Fruit fly (Drosophila melanogaster) whole organism, wandering third instar larva: ENCODE data around the gene Ugt301D1.

Experiments
- Dfd ChIP-seq: fragments of >200 bp; optimal IDR thresholded peaks from 2 replicates; lab custom pipeline; 2017; ENCODE audit warnings: missing biosample characterization, missing genetic modification characterization
- Jra ChIP-seq: sonication (Bioruptor generic); optimal IDR thresholded peaks from 2 replicates; lab custom pipeline; 2016; ENCODE audit warnings: missing biosample characterization, missing genetic modification characterization
- Myc ChIP-seq: fragments of >200 bp; optimal IDR thresholded peaks from 2 replicates; lab custom pipeline; 2017
- jim ChIP-seq: fragments of 175-275, 200-325 bp; sonication (Bioruptor generic); optimal IDR thresholded peaks from 2 replicates; lab custom pipeline; 2016; ENCODE audit warnings: missing biosample characterization, mild to moderate bottlenecking, missing genetic modification characterization
- pan ChIP-seq: fragments of >200 bp; optimal IDR thresholded peaks from 2 replicates; lab custom pipeline; 2017

DNA sequence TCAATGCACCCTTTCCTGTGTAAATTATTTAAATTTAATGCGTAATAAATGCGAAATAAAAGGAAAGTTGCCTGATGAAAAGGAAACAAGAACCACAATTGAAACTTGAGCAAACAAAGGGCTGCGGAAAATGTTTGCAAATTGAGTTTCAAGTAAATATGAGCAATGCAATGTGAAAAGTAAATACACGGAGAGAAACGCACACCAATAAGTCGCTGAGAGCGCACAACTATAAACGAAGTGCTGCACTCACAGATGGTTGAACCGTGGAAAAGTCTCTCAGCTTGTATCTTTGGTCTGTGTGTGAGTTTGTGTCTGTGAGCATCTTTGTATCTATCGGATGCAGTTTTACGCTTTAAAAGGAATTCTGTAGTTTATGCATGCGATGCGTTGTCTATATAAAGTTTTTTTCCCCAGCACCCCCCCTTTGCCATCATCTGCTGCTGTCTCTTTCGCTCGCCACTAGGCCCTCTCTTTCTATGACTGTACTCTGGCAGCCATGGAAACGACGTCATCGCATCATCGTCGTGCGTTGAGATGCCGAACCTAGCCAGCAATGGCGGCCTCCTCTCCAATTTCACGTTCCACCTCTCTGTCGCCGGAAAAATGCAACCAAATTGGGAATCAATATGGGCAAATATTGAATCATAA, 49.5 kb upstream of the Ugt301D1 start:
- TF ChIP-seq Myc = no peak
- TF ChIP-seq Jra (GFP tag; lab: Kevin White, UChicago) = no peak
- TF ChIP-seq jim (GFP tag; lab: Kevin White, UChicago) = no peak
- no peak for TF ChIP-seq Dfd (GFP tag; lab: Kevin White, UChicago)
- TF ChIP-seq pan = no peak
